Fruit fly (Drosophila melanogaster) whole organism, prepupa: Measurements from ENCODE around the gene PPYR1.

ENCODE experiments used
- Blimp-1 ChIP-seq: fragments of 200-800 bp; sonication (Bioruptor generic); optimal IDR thresholded peaks from 3 replicates; lab custom pipeline; 2017; ENCODE audit warnings: missing biosample characterization, missing genetic modification characterization, mild to moderate bottlenecking, moderate library complexity, missing genetic modification reagents
- CG11294 ChIP-seq: fragments of 200-800 bp; sonication (Bioruptor generic); IDR thresholded peaks from 2 replicates; pipeline ENCODE4 v1.3.6; 2022; ENCODE audit warnings: missing biosample characterization, missing genetic modification characterization
- CG11762 ChIP-seq: fragments of 200-800 bp; sonication (Bioruptor generic); optimal IDR thresholded peaks from 3 replicates; lab custom pipeline; 2016; ENCODE audit warnings: missing biosample characterization, missing genetic modification characterization; ENCODE audit not compliant: insufficient read depth
- CG11902 ChIP-seq: fragments of 200-800 bp; sonication (Bioruptor generic); optimal IDR thresholded peaks from 3 replicates; lab custom pipeline; 2016; ENCODE audit warnings: missing biosample characterization, missing genetic modification characterization
- CG15336 ChIP-seq: fragments of 200-800 bp; sonication (Bioruptor generic); IDR thresholded peaks from 2 replicates; pipeline ENCODE4 v1.3.6; 2022; ENCODE audit warnings: missing biosample characterization, missing genetic modification characterization
- CG1621 ChIP-seq: fragments of 200-800 bp; sonication (Bioruptor generic); optimal IDR thresholded peaks from 3 replicates; lab custom pipeline; 2018; ENCODE audit warnings: missing biosample characterization, mild to moderate bottlenecking, missing genetic modification characterization
- CG32006 ChIP-seq: fragments of 200-800 bp; sonication (Bioruptor generic); optimal IDR thresholded peaks from 3 replicates; lab custom pipeline; 2017; ENCODE audit warnings: missing biosample characterization, mild to moderate bottlenecking, missing genetic modification characterization
- CG34406 ChIP-seq: fragments of 200-800 bp; sonication (Bioruptor generic); optimal IDR thresholded peaks from 3 replicates; lab custom pipeline; 2016; ENCODE audit warnings: missing biosample characterization, missing genetic modification characterization
- CG3919 ChIP-seq: fragments of 200-800 bp; sonication (Bioruptor generic); optimal IDR thresholded peaks from 3 replicates; lab custom pipeline; 2016; ENCODE audit warnings: missing biosample characterization, missing genetic modification characterization
- CG4318 ChIP-seq: fragments of 200-800 bp; sonication (Bioruptor generic); optimal IDR thresholded peaks from 3 replicates; lab custom pipeline; 2017; ENCODE audit warnings: missing biosample characterization, mild to moderate bottlenecking, missing genetic modification characterization
- CG6792 ChIP-seq: fragments of 200-800 bp; sonication (Bioruptor generic); optimal IDR thresholded peaks from 3 replicates; lab custom pipeline; 2016; ENCODE audit warnings: missing biosample characterization, missing genetic modification characterization
- CG6854 ChIP-seq: fragments of 200-800 bp; sonication (Bioruptor generic); optimal IDR thresholded peaks from 2 replicates; lab custom pipeline; 2017; ENCODE audit warnings: missing biosample characterization, mild to moderate bottlenecking, missing genetic modification characterization
- CG7368 ChIP-seq: fragments of 200-800 bp; sonication (Bioruptor generic); optimal IDR thresholded peaks from 3 replicates; lab custom pipeline; 2016; ENCODE audit warnings: missing biosample characterization, missing genetic modification characterization
- CG8119 ChIP-seq: fragments of 200-800 bp; sonication (Bioruptor generic); IDR thresholded peaks from 3 replicates; pipeline ENCODE4 v1.3.6; 2022; ENCODE audit warnings: missing biosample characterization, missing genetic modification characterization
- Eip75B ChIP-seq: fragments of 200-800 bp; sonication (Bioruptor generic); optimal IDR thresholded peaks from 3 replicates; lab custom pipeline; 2016; ENCODE audit warnings: missing biosample characterization, missing genetic modification characterization
- Eip78C ChIP-seq: fragments of 200-800 bp; sonication (Bioruptor generic); peaks from one replicate; lab custom pipeline; 2016; ENCODE audit warnings: missing biosample characterization, missing genetic modification characterization
- Eip93F ChIP-seq: fragments of 200-800 bp; sonication (Bioruptor generic); optimal IDR thresholded peaks from 2 replicates; lab custom pipeline; 2016; ENCODE audit warnings: missing biosample characterization, mild to moderate bottlenecking, missing genetic modification characterization
- Ets21C ChIP-seq: fragments of 200-800 bp; sonication (Bioruptor generic); optimal IDR thresholded peaks from 3 replicates; lab custom pipeline; 2016; ENCODE audit warnings: missing biosample characterization, missing genetic modification characterization
- Ets96B ChIP-seq: fragments of 200-800 bp; optimal IDR thresholded peaks from 2 replicates; lab custom pipeline; 2019; ENCODE audit warnings: missing biosample characterization, mild to moderate bottlenecking, missing genetic modification characterization, moderate library complexity
- Gug ChIP-seq: fragments of 200-800 bp; sonication (Bioruptor generic); IDR thresholded peaks from 2 replicates; pipeline ENCODE4 v1.3.6; 2022; ENCODE audit warnings: missing biosample characterization, missing genetic modification characterization
- Hr38 ChIP-seq: sonication (Bioruptor generic); optimal IDR thresholded peaks from 2 replicates; lab custom pipeline; 2016; ENCODE audit warnings: missing biosample characterization, missing genetic modification characterization
- Hr39 ChIP-seq: fragments of 200-800 bp; sonication (Bioruptor generic); optimal IDR thresholded peaks from 2 replicates; lab custom pipeline; 2016; ENCODE audit warnings: missing biosample characterization, missing genetic modification characterization
- Hr4 ChIP-seq: fragments of 200-800 bp; sonication (Bioruptor generic); optimal IDR thresholded peaks from 3 replicates; lab custom pipeline; 2016; ENCODE audit warnings: missing biosample characterization, missing genetic modification characterization
- Lpt ChIP-seq: fragments of 200-800 bp; sonication (Bioruptor generic); optimal IDR thresholded peaks from 3 replicates; lab custom pipeline; 2016; ENCODE audit warnings: missing biosample characterization, missing genetic modification characterization
- Met ChIP-seq: fragments of 200-800 bp; sonication (Bioruptor generic); optimal IDR thresholded peaks from 3 replicates; lab custom pipeline; 2016; ENCODE audit warnings: missing biosample characterization, missing genetic modification characterization
- OdsH ChIP-seq: fragments of 200-800 bp; sonication (Bioruptor generic); optimal IDR thresholded peaks from 3 replicates; lab custom pipeline; 2016; ENCODE audit warnings: missing biosample characterization, missing genetic modification characterization
- Sox102F ChIP-seq: fragments of 200-800 bp; sonication (Bioruptor generic); optimal IDR thresholded peaks from 2 replicates; lab custom pipeline; 2016; ENCODE audit warnings: missing biosample characterization, mild to moderate bottlenecking, missing genetic modification characterization
- Sox15 ChIP-seq: fragments of 200-800 bp; sonication (Bioruptor generic); optimal IDR thresholded peaks from 3 replicates; lab custom pipeline; 2016; ENCODE audit warnings: missing biosample characterization, missing genetic modification characterization
- achi ChIP-seq: fragments of 200-800 bp; sonication (Bioruptor generic); optimal IDR thresholded peaks from 3 replicates; lab custom pipeline; 2016; ENCODE audit warnings: missing biosample characterization, missing genetic modification characterization
- acj6 ChIP-seq: fragments of 200-800 bp; sonication (Bioruptor generic); optimal IDR thresholded peaks from 3 replicates; lab custom pipeline; 2016; ENCODE audit warnings: missing biosample characterization, missing genetic modification characterization
- cyc ChIP-seq: fragments of 200-800 bp; sonication (Bioruptor generic); optimal IDR thresholded peaks from 3 replicates; lab custom pipeline; 2016; ENCODE audit warnings: missing biosample characterization, missing genetic modification characterization
- dsx ChIP-seq: fragments of 200-800 bp; optimal IDR thresholded peaks from 3 replicates; lab custom pipeline; 2019; ENCODE audit warnings: missing biosample characterization, mild to moderate bottlenecking, missing genetic modification characterization, moderate library complexity; ENCODE audit not compliant: poor library complexity, severe bottlenecking
- eg ChIP-seq: fragments of 200-800 bp; sonication (Bioruptor generic); IDR thresholded peaks from 3 replicates; pipeline ENCODE4 v1.3.6; 2022; ENCODE audit warnings: missing biosample characterization, missing genetic modification characterization
- esn ChIP-seq: fragments of 200-800 bp; sonication (Bioruptor generic); optimal IDR thresholded peaks from 2 replicates; lab custom pipeline; 2016; ENCODE audit warnings: missing biosample characterization, mild to moderate bottlenecking, missing genetic modification characterization, moderate library complexity
- fd59A ChIP-seq: fragments of 200-800 bp; sonication (Bioruptor generic); optimal IDR thresholded peaks from 2 replicates; lab custom pipeline; 2017; ENCODE audit warnings: missing biosample characterization, mild to moderate bottlenecking, missing genetic modification characterization, missing genetic modification reagents
- fkh ChIP-seq: fragments of 200-800 bp; sonication (Bioruptor generic); optimal IDR thresholded peaks from 3 replicates; lab custom pipeline; 2017; ENCODE audit warnings: missing biosample characterization, mild to moderate bottlenecking, missing genetic modification characterization, moderate library complexity
- pdm3 ChIP-seq: fragments of 200-800 bp; sonication (Bioruptor generic); optimal IDR thresholded peaks from 3 replicates; lab custom pipeline; 2016; ENCODE audit warnings: missing biosample characterization, missing genetic modification characterization
- ss ChIP-seq, 2 experiments: fragments of 200-800 bp; sonication (Bioruptor generic); optimal IDR thresholded peaks; 2 replicates in 1 of 2; 3 replicates in 1 of 2; lab custom pipeline; 2017 to 2018; ENCODE audit warnings: mild to moderate bottlenecking in 2 of 2, missing biosample characterization in 2 of 2, missing genetic modification characterization in 2 of 2, moderate library complexity in 1 of 2
- svp ChIP-seq: fragments of 200-800 bp; sonication (Bioruptor generic); peaks from one replicate; lab custom pipeline; 2016; ENCODE audit warnings: missing biosample characterization, missing genetic modification characterization
- topi ChIP-seq: fragments of 200-800 bp; sonication (Bioruptor generic); optimal IDR thresholded peaks from 3 replicates; lab custom pipeline; 2016; ENCODE audit warnings: missing biosample characterization, missing genetic modification characterization

The PPYR1 gene

dm6 chrX:15221076-15221475 lies 23.6 kb downstream of the PPYR1 start, which contains the start of gene CG43075:
TSS of gene CG43075 (minus strand) at chrX:15221176.
- TF ChIP-seq CG11902 (GFP tag; lab: Kevin White, UChicago) (no peak), pdm3 (no peak), Eip75B (GFP tag; lab: Kevin White, UChicago) (no peak), topi (GFP tag; lab: Kevin White, UChicago) (no peak), Blimp-1 (no peak), CG6792 (GFP tag; lab: Kevin White, UChicago) (no peak), CG11294 (no peak), Eip93F (no peak), ss (GFP tag; optimal IDR thresholded peaks at IDR 0.05; lab: Kevin White, UChicago) (no peak), Met (GFP tag; lab: Kevin White, UChicago) (no peak), Hr39 (GFP tag; lab: Kevin White, UChicago) (no peak), CG15336 (GFP tag; lab: Robert Waterston, UW) (no peak), eg (GFP tag; lab: Robert Waterston, UW) (no peak)

- peak; percentile 59 for TF ChIP-seq svp (GFP tag; lab: Kevin White, UChicago)
- TF ChIP-seq Hr39 (GFP tag; lab: Kevin White, UChicago): peak; percentile 5
- no peak for TF ChIP-seq Blimp-1
- TF ChIP-seq Hr4: no peak
- peak; percentile 50 for TF ChIP-seq Eip78C (GFP tag; lab: Kevin White, UChicago)
- no peak for TF ChIP-seq CG4318 (GFP tag; lab: Kevin White, UChicago)
- TF ChIP-seq dsx: no peak
- TF ChIP-seq CG11762: no peak
- no peak for TF ChIP-seq CG7368
- peak; percentile 29 for TF ChIP-seq CG32006 (GFP tag; lab: Kevin White, UChicago)
- peak; percentile 14 for TF ChIP-seq achi
- TF ChIP-seq eg (GFP tag; lab: Robert Waterston, UW): peak; percentile 16; the same call in 1 of the 3 replicates
- TF ChIP-seq CG34406 (GFP tag; lab: Kevin White, UChicago): peak; percentile 9
- TF ChIP-seq CG6854 (GFP tag; lab: Kevin White, UChicago): no peak
- peak; percentile 21 for TF ChIP-seq Met (GFP tag; lab: Kevin White, UChicago)
- TF ChIP-seq CG3919 (GFP tag; lab: Kevin White, UChicago): no peak
- TF ChIP-seq OdsH (GFP tag; lab: Kevin White, UChicago): peak; percentile 11
- TF ChIP-seq CG8119 (GFP tag; lab: Robert Waterston, UW): 0 out of 3 replicates have a peak, but pooled peaks have one; percentile 16
Measured at dm6 chrX:15216048-15216447, 28.7 kb downstream of the PPYR1 start.

- TF ChIP-seq Met (GFP tag; lab: Kevin White, UChicago) (no peak), achi (no peak), Lpt (GFP tag; lab: Kevin White, UChicago) (no peak)
Measured at dm6 chrX:15210086-15210485, 34.6 kb downstream of the PPYR1 start, which contains the start of gene CG5662. TSS of gene CG5662 (plus strand) at chrX:15210386.

- TF ChIP-seq Sox102F (GFP tag; lab: Kevin White, UChicago) (no peak), CG32006 (GFP tag; lab: Kevin White, UChicago) (no peak), cyc (no peak), Gug (GFP tag; lab: Robert Waterston, UW) (no peak), Ets21C (GFP tag; lab: Kevin White, UChicago) (no peak), CG11294 (no peak), topi (GFP tag; lab: Kevin White, UChicago) (no peak), eg (GFP tag; lab: Robert Waterston, UW) (no peak), esn (GFP tag; lab: Kevin White, UChicago) (no peak), CG6854 (GFP tag; lab: Kevin White, UChicago) (no peak), ss (GFP tag; optimal IDR thresholded peaks at IDR 0.05; lab: Kevin White, UChicago) (no peak), CG6792 (GFP tag; lab: Kevin White, UChicago) (no peak), OdsH (GFP tag; lab: Kevin White, UChicago) (no peak)
Measured at dm6 chrX:15206536-15206935, 38.2 kb downstream of the PPYR1 start, which contains the start of gene CG32588. TSS of gene CG32588 (minus strand) at chrX:15206636.

dm6 chrX:15203634-15204033 lies 41.1 kb downstream of the PPYR1 start:
- TF ChIP-seq fkh (GFP tag; lab: Kevin White, UChicago) (no peak), Hr4 (no peak), cyc (no peak), CG11902 (GFP tag; lab: Kevin White, UChicago) (no peak), Sox15 (GFP tag; lab: Kevin White, UChicago) (no peak), Hr38 (GFP tag; lab: Kevin White, UChicago) (no peak), Lpt (GFP tag; lab: Kevin White, UChicago) (no peak), Gug (GFP tag; lab: Robert Waterston, UW) (no peak), Sox102F (GFP tag; lab: Kevin White, UChicago) (no peak), CG1621 (tag; lab: Kevin White, UChicago) (no peak), ss (GFP tag; optimal IDR thresholded peaks at IDR 0.05; lab: Kevin White, UChicago) (no peak), acj6 (GFP tag; lab: Kevin White, UChicago) (no peak), fd59A (GFP tag; lab: Kevin White, UChicago) (no peak), CG3919 (GFP tag; lab: Kevin White, UChicago) (no peak), Ets96B (tag; lab: Kevin White, UChicago) (no peak), Ets21C (GFP tag; lab: Kevin White, UChicago) (no peak), dsx (no peak)
